Worm (Caenorhabditis elegans): ENCODE data around the gene Y75B8A.37.
A peak's percentile ranks its signal among the peaks of the same experiment; 100 is the strongest.

The Y75B8A.37 gene

DNA sequence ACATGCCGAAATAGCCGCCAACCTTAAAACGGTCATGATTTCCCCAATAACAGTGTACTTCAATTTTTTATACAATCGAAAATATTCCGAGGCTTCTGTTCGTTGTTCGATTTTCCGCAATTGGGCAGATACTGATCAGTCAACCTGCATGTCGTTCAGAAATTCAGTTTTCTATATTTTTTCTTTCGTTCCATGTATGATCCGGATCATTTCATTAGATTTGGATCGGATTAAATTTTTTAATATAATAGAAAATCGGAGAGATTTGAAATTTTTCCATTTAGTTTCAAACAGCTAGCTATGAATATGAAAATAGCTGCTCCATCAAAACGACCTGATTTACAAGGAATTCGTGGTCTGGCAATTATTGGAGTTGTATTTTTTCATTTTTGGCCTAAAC lies at the start of gene Y75B8A.37:
Gene Y75B8A.37, plus strand, starts transcription at position 301 of the 400 bp plus-strand sequence.
- no peak for TF ChIP-seq dao-5 (tag; optimal IDR thresholded peaks at IDR 0.05)

ce11 chrIII:12269807-12270206 lies 45.5 kb upstream of the Y75B8A.37 start:
- TF ChIP-seq him-1 (tag; optimal IDR thresholded peaks at IDR 0.05) (no peak), W03F9.2 (tag; optimal IDR thresholded peaks at IDR 0.05) (no peak), dao-5 (tag; optimal IDR thresholded peaks at IDR 0.05) (no peak)

DNA sequence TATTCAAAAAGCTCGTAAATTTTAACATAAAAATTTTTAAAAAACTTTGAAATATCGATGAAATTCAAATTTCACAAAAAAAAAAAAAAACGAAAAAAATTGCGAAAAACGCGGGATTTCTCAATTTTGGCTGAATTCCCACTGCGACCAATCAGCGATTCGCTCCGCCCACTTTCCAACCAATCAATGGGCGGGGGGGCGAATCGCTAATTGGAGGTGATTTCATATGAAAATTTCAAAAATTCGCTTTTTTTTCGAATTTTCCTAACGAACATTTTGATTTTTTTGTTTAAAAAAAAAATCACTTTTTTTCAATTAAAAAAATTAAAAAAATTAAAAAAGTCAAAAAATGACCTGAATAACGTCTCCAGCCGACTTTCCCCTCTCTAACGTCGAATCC lies 44.9 kb upstream of the Y75B8A.37 start:
- TF ChIP-seq W03F9.2 (tag; optimal IDR thresholded peaks at IDR 0.05) (no peak), dao-5 (tag; optimal IDR thresholded peaks at IDR 0.05) (no peak), him-1 (tag; optimal IDR thresholded peaks at IDR 0.05) (no peak)

DNA sequence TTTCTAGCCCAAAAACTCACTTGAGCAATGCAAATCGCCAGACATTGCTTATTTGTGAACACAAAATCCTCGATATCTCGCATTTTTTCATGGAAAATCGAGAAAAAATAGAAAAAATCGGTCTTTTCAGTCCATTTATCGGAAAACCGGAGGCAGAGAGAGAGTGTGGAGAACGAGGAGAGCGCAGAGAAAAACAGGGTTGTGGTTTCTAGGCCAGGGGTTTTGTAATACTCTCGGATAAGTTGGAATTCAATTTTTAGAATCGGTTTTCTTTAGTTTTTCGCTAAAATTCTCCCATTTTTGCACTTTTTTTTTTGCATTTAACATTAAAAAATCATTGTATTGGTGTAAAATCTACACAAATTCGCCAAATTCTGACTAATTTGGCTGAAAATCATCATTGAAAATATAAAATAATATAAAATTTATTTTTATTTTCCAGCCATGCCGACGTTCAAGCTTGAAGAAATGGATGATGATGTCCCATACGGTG lies 41.6 kb upstream of the Y75B8A.37 start, which contains the start of the genes Y75B8A.24 and Y75B8A.25:
Gene Y75B8A.24, minus strand, starts transcription at position 155 of the 493 bp plus-strand sequence.
Gene Y75B8A.25, plus strand, starts transcription at position 443 of the 493 bp plus-strand sequence.
- no peak for TF ChIP-seq him-1 (tag; optimal IDR thresholded peaks at IDR 0.05)
- no peak for TF ChIP-seq dao-5 (tag; optimal IDR thresholded peaks at IDR 0.05)
- peak; percentile 66 for TF ChIP-seq W03F9.2 (tag; optimal IDR thresholded peaks at IDR 0.05)

ce11 chrIII:12278766-12279165 lies 36.5 kb upstream of the Y75B8A.37 start:
- TF ChIP-seq him-1 (tag; optimal IDR thresholded peaks at IDR 0.05) = no peak
- TF ChIP-seq W03F9.2 (tag; optimal IDR thresholded peaks at IDR 0.05) = no peak
- no peak for TF ChIP-seq dao-5 (tag; optimal IDR thresholded peaks at IDR 0.05)

ce11 chrIII:12284157-12284556 lies 31.1 kb upstream of the Y75B8A.37 start:
- TF ChIP-seq dao-5 (tag; optimal IDR thresholded peaks at IDR 0.05) (no peak), W03F9.2 (tag; optimal IDR thresholded peaks at IDR 0.05) (no peak), him-1 (tag; optimal IDR thresholded peaks at IDR 0.05) (no peak)

DNA sequence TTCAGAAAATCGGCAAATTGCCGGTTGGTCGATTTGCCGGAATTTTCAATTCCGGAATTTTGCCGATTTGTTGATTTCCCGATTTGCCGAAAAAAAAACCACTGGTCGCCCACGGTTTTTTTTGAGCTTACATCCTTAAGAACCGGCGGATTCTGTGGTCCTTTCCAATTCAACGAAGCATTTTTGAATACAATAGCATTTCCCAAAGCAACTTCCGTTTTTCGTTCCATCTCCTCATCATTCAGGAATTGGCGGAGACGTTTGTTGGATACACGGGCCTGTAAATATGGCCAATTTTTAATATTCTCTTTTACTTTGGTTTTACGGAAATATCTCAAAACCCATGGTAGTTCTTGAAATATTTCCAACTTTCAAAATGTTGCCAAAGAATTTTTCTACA lies 22.8 kb upstream of the Y75B8A.37 start:
- TF ChIP-seq dao-5 (tag; optimal IDR thresholded peaks at IDR 0.05) (no peak), W03F9.2 (tag; optimal IDR thresholded peaks at IDR 0.05) (no peak), him-1 (tag; optimal IDR thresholded peaks at IDR 0.05) (no peak)

ce11 chrIII:12297303-12297702 lies 18.0 kb upstream of the Y75B8A.37 start:
- TF ChIP-seq him-1 (tag; optimal IDR thresholded peaks at IDR 0.05) = no peak
- TF ChIP-seq dao-5 (tag; optimal IDR thresholded peaks at IDR 0.05) = no peak
- TF ChIP-seq W03F9.2 (tag; optimal IDR thresholded peaks at IDR 0.05) = no peak

ce11 chrIII:12299259-12299658 lies 16.0 kb upstream of the Y75B8A.37 start:
- TF ChIP-seq W03F9.2 (tag; optimal IDR thresholded peaks at IDR 0.05) (no peak), dao-5 (tag; optimal IDR thresholded peaks at IDR 0.05) (no peak), him-1 (tag; optimal IDR thresholded peaks at IDR 0.05) (no peak)

ce11 chrIII:12303084-12303483 lies 12.2 kb upstream of the Y75B8A.37 start, which contains the start of gene mrp-8:
Gene mrp-8 (minus strand): TSS chrIII:12303184.
- TF ChIP-seq him-1 (tag; optimal IDR thresholded peaks at IDR 0.05) (no peak), dao-5 (tag; optimal IDR thresholded peaks at IDR 0.05) (no peak), W03F9.2 (tag; optimal IDR thresholded peaks at IDR 0.05) (no peak)

- no peak for TF ChIP-seq W03F9.2 (tag; optimal IDR thresholded peaks at IDR 0.05)
- no peak for TF ChIP-seq him-1 (tag; optimal IDR thresholded peaks at IDR 0.05)
- no peak for TF ChIP-seq dao-5 (tag; optimal IDR thresholded peaks at IDR 0.05)
Measured at ce11 chrIII:12304805-12305377, 10.4 kb upstream of the Y75B8A.37 start.

DNA sequence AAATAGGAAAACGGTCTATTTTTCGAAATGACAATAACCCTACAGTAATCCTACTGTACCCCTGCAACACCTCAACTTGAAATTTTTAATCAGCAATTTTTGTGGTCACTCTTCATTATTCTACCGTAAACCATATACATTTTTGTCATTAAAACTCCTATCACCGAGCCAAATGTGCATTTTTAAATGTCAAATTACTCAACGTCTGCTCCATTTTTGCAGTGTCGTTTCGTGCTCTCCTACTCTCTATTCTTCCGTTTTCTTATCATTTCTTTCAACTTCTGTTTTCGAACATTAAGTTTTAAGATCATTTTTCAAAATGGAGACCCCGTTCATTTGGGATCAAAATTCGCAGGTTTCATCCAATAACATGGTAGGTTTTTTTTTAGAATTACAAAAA lies 7.8 kb upstream of the Y75B8A.37 start, which contains the start of gene pqn-92:
Gene pqn-92, plus strand, starts transcription at position 307 of the 400 bp plus-strand sequence.
- TF ChIP-seq dao-5 (tag; optimal IDR thresholded peaks at IDR 0.05) = no peak
- no peak for TF ChIP-seq him-1 (tag; optimal IDR thresholded peaks at IDR 0.05)
- no peak for TF ChIP-seq W03F9.2 (tag; optimal IDR thresholded peaks at IDR 0.05)

DNA sequence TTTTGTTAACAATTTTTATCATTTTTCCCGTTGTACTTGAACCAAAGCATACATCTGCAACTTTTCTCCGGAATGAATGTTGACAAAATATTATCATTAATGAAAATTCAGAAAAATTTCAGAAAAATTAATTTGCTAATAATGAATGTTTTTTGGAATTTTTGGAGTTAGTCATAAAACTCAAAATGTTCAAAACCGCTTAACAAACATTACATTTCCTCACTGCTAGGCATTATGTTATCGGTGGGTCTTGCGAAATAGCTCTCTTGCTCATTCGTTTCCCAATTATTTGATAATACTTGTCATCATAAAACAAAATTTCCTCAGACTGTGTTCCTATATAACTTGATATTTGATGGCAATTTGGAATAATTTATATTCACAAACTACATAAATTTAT lies 2.4 kb upstream of the Y75B8A.37 start, which contains the start of gene Y75B8A.39:
Gene Y75B8A.39, plus strand, starts transcription at position 301 of the 400 bp plus-strand sequence.
- TF ChIP-seq him-1 (tag; optimal IDR thresholded peaks at IDR 0.05) = no peak
- no peak for TF ChIP-seq W03F9.2 (tag; optimal IDR thresholded peaks at IDR 0.05)
- TF ChIP-seq dao-5 (tag; optimal IDR thresholded peaks at IDR 0.05) = no peak

DNA sequence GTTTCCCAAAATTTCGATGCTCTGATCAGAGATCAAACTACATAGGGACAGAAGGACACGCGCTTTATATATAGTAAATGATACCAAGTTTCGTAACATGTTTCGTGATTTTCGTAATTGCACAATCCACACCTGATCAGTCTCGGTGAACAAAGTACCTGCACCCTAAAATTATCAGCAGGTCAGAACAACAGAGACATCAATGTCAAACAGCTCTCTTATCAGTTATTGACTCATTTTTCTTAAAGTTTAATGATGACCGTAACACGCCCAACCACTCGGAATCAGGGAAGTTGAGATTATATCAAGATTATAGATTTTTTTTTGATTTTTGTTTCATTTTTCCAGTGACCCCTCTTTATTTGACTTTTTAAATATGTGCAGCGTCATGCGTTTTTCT lies 2.2 kb downstream of the Y75B8A.37 start:
- TF ChIP-seq dao-5 (tag; optimal IDR thresholded peaks at IDR 0.05) (no peak), W03F9.2 (tag; optimal IDR thresholded peaks at IDR 0.05) (no peak), him-1 (tag; optimal IDR thresholded peaks at IDR 0.05) (no peak)

ce11 chrIII:12318794-12319193 lies 3.5 kb downstream of the Y75B8A.37 start, which contains the start of gene Y75B8A.28:
Gene Y75B8A.28 (plus strand): TSS chrIII:12319089.
- no peak for TF ChIP-seq dao-5 (tag; optimal IDR thresholded peaks at IDR 0.05)
- no peak for TF ChIP-seq him-1 (tag; optimal IDR thresholded peaks at IDR 0.05)
- no peak for TF ChIP-seq W03F9.2 (tag; optimal IDR thresholded peaks at IDR 0.05)

All from whole organism, L4/young adult.